Worm (Caenorhabditis elegans): ENCODE data around the gene elo-6.

ce11 chrIV:5368860-5369259 is 19.5 kb downstream of the elo-6 start:
- TF ChIP-seq him-1 (tag; optimal IDR thresholded peaks at IDR 0.05) = no peak
- no peak for TF ChIP-seq dao-5 (tag; optimal IDR thresholded peaks at IDR 0.05)
